Worm (Caenorhabditis elegans) whole organism, L1 larva: ENCODE data around the gene gro-1.

Experiments used
- fkh-4 ChIP-seq: sonication (generic microtip); optimal IDR thresholded peaks from 2 replicates; lab custom pipeline; 2016; ENCODE audit warnings: missing compliant biosample characterization, missing genetic modification characterization, borderline replicate concordance
- lin-13 ChIP-seq: fragments of 150-350 bp; optimal IDR thresholded peaks from 2 replicates; lab custom pipeline; 2014; ENCODE audit warnings: missing biosample characterization, missing genetic modification reagents, missing genetic modification characterization
- lsy-2 ChIP-seq, 2 experiments: fragments of 150-350 bp; optimal IDR thresholded peaks; 2 replicates each; lab custom pipeline; 2014; ENCODE audit warnings: missing biosample characterization in 2 of 2, missing genetic modification characterization in 2 of 2
- mdl-1 ChIP-seq, 2 experiments: fragments of 150-350 bp; optimal IDR thresholded peaks; 2 replicates each; lab custom pipeline; 2014 to 2017; ENCODE audit warnings: missing biosample characterization in 2 of 2, missing genetic modification characterization in 2 of 2, inconsistent platforms in 1 of 2
- nhr-237 ChIP-seq: fragments of 150-350 bp; optimal IDR thresholded peaks from 2 replicates; lab custom pipeline; 2014; ENCODE audit warnings: missing biosample characterization, missing genetic modification characterization
- nhr-28 ChIP-seq: fragments of 150-350 bp; optimal IDR thresholded peaks from 2 replicates; lab custom pipeline; 2014; ENCODE audit warnings: missing biosample characterization, missing genetic modification characterization
- nhr-77 ChIP-seq: fragments of 150-350 bp; optimal IDR thresholded peaks from 2 replicates; lab custom pipeline; 2014; ENCODE audit warnings: missing biosample characterization, missing genetic modification characterization
- unc-30 ChIP-seq: sonication (generic microtip); optimal IDR thresholded peaks from 2 replicates; lab custom pipeline; 2017; ENCODE audit warnings: missing biosample characterization, missing genetic modification characterization

- no peak for TF ChIP-seq mdl-1 (tag; optimal IDR thresholded peaks at IDR 0.05; lab: Kevin White, UChicago)
- no peak for TF ChIP-seq nhr-237 (tag; lab: Kevin White, UChicago)
- no peak for TF ChIP-seq lin-13 (GFP tag; lab: Kevin White, UChicago)
- TF ChIP-seq nhr-28 (tag; lab: Kevin White, UChicago), result no peak
- TF ChIP-seq lsy-2 (tag; optimal IDR thresholded peaks at IDR 0.05; lab: Kevin White, UChicago), result no peak
- TF ChIP-seq nhr-77 (tag; lab: Kevin White, UChicago), result no peak
- TF ChIP-seq fkh-4 (tag; lab: Kevin White, UChicago), result no peak
- TF ChIP-seq unc-30 (tag; lab: Kevin White, UChicago), result no peak
Measured at ce11 chrIII:5260394-5260793, 4.5 kb upstream of the gro-1 start, which contains the start of gene gop-3.
